Worm (Caenorhabditis elegans): ENCODE measurements around the gene vps-50.

DNA sequence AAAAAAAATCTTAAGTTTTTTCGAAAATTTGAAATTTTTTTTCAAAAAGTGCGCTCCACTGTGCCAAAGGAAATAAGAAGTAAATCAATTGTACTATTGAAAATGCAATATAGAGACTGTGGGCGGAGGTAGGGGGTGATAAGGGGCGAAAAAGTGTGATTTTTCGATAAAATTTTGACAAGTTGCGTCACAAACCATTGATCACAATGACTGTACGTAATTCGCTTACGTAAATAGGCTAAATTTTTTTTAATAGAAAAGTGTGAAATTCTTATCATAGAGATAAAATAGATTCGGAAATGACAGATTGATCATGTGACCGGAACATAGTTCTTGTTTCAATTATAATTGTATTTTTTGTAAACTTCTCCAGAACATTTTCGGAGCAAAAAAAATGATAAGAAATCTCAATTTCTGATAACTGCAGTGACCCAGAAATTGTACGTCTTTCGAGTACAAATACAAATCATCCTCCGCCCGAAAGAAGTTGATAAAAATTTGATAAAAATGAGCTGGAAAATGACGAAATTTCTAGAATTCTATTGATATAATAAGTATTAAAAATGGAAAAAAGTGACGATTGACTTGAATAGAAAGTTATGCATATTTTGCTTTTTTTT is 46.4 kb upstream of the vps-50 start:
- TF ChIP-seq lin-39 (tag; optimal IDR thresholded peaks at IDR 0.05) (no peak), sem-4 (tag; optimal IDR thresholded peaks at IDR 0.05) (no peak), aly-2 (tag; optimal IDR thresholded peaks at IDR 0.05) (no peak), ztf-11 (tag; optimal IDR thresholded peaks at IDR 0.05) (no peak), gmeb-1 (tag; optimal IDR thresholded peaks at IDR 0.05) (peak; percentile 36), R02D3.7 (tag; optimal IDR thresholded peaks at IDR 0.05) (no peak), ama-1 (optimal IDR thresholded peaks at IDR 0.05) (no peak), ZK546.5 (tag; optimal IDR thresholded peaks at IDR 0.05) (no peak), elt-3 (tag; optimal IDR thresholded peaks at IDR 0.05) (no peak), snpc-4 (tag; optimal IDR thresholded peaks at IDR 0.05) (no peak), nhr-12 (tag; optimal IDR thresholded peaks at IDR 0.05) (no peak), mdl-1 (tag; optimal IDR thresholded peaks at IDR 0.05) (no peak)

Measured in whole organism, L2 larva.